Worm (Caenorhabditis elegans) whole organism, L1 larva: ENCODE data around the gene nol-10.

Source experiments
- ceh-82 ChIP-seq, 3 experiments: fragments of 150-350 bp in 1 of 3; sonication (generic microtip) in 2 of 3; optimal IDR thresholded peaks; 2 replicates each; lab custom pipeline; 2014 to 2017; ENCODE audit warnings: missing biosample characterization in 3 of 3, missing genetic modification characterization in 3 of 3
- egl-27 ChIP-seq, 2 experiments: fragments of 150-350 bp in 1 of 2; sonication (generic microtip); optimal IDR thresholded peaks; 3 replicates each; lab custom pipeline; 2017 to 2018; ENCODE audit warnings: missing biosample characterization in 2 of 2, missing genetic modification characterization in 2 of 2, missing genetic modification reagents in 2 of 2
- grh-1 ChIP-seq: fragments of 200-800 bp; sonication (Bioruptor generic); IDR thresholded peaks from 2 replicates; pipeline ENCODE4 v1.3.6; 2022; ENCODE audit warnings: missing genetic modification reagents, missing genetic modification characterization, missing compliant biosample characterization
- hpl-2 ChIP-seq: fragments of 150-350 bp; optimal IDR thresholded peaks from 2 replicates; lab custom pipeline; 2014; ENCODE audit warnings: missing biosample characterization, missing genetic modification reagents, missing genetic modification characterization
- nhr-12 ChIP-seq: sonication (generic microtip); optimal IDR thresholded peaks from 2 replicates; lab custom pipeline; 2017; ENCODE audit warnings: missing biosample characterization, missing genetic modification characterization
- pag-3 ChIP-seq: sonication (generic microtip); optimal IDR thresholded peaks from 2 replicates; lab custom pipeline; 2017; ENCODE audit warnings: missing genetic modification characterization, mild to moderate bottlenecking, missing compliant biosample characterization, antibody characterized with exemption, borderline replicate concordance; ENCODE audit not compliant: insufficient read depth
- snpc-4 ChIP-seq: fragments of 150-350 bp; optimal IDR thresholded peaks from 2 replicates; lab custom pipeline; 2014; ENCODE audit warnings: missing biosample characterization, missing genetic modification characterization
- unc-30 ChIP-seq: sonication (generic microtip); optimal IDR thresholded peaks from 2 replicates; lab custom pipeline; 2017; ENCODE audit warnings: missing biosample characterization, missing genetic modification characterization
- unc-62 ChIP-seq: fragments of 150-350 bp; optimal IDR thresholded peaks from 2 replicates; lab custom pipeline; 2014; ENCODE audit warnings: missing biosample characterization, missing genetic modification reagents, missing genetic modification characterization
- zag-1 ChIP-seq: fragments of 150-350 bp; optimal IDR thresholded peaks from 2 replicates; lab custom pipeline; 2014; ENCODE audit warnings: missing biosample characterization, missing genetic modification characterization
- zip-4 ChIP-seq: fragments of 200-800 bp; sonication (Bioruptor generic); optimal IDR thresholded peaks from 2 replicates; lab custom pipeline; 2018; ENCODE audit warnings: mild to moderate bottlenecking, missing genetic modification characterization, moderate library complexity, missing compliant biosample characterization

ce11 chrIV:7633020-7633419 lies 52.6 kb downstream of the nol-10 start, which contains the start of gene plp-1:
- TF ChIP-seq unc-30 (tag; lab: Kevin White, UChicago) (no peak), ceh-82 (tag; optimal IDR thresholded peaks at IDR 0.05; lab: Kevin White, UChicago) (no peak), grh-1 (GFP tag; lab: Robert Waterston, UW) (no peak), egl-27 (tag; optimal IDR thresholded peaks at IDR 0.05; lab: Kevin White, UChicago) (no peak), nhr-12 (tag; lab: Kevin White, UChicago) (no peak), pag-3 (tag; lab: Kevin White, UChicago) (no peak), zag-1 (tag; lab: Kevin White, UChicago) (no peak), unc-62 (GFP tag; lab: Kevin White, UChicago) (no peak), snpc-4 (tag; lab: Kevin White, UChicago) (no peak), zip-4 (GFP tag; lab: Kevin White, UChicago) (no peak), hpl-2 (no peak)
